Worm (Caenorhabditis elegans) whole organism, midembryonic: ENCODE results near the gene epc-1.
A peak's percentile ranks its signal among the peaks of the same experiment; 100 is the strongest.

Experiments used
- T22C8.4 ChIP-seq: fragments of 200-800 bp; sonication (Bioruptor generic); IDR thresholded peaks from 2 replicates; pipeline ENCODE4 v1.3.6; 2022; ENCODE audit warnings: missing genetic modification characterization, missing compliant biosample characterization
- cog-1 ChIP-seq: sonication (generic microtip); optimal IDR thresholded peaks from 2 replicates; lab custom pipeline; 2016; ENCODE audit warnings: missing genetic modification characterization, missing compliant biosample characterization
- flt-1 ChIP-seq: fragments of 200-800 bp; sonication (Bioruptor generic); IDR thresholded peaks from 2 replicates; pipeline ENCODE4 v1.3.6; 2022; ENCODE audit warnings: missing genetic modification characterization, missing compliant biosample characterization
- klf-2 ChIP-seq: fragments of 200-800 bp; sonication (Bioruptor generic); conservative IDR thresholded peaks from 2 replicates; pipeline ENCODE4 v1.3.6; 2022; ENCODE audit warnings: missing genetic modification reagents, missing genetic modification characterization, missing compliant biosample characterization
- med-1 ChIP-seq: sonication (generic microtip); optimal IDR thresholded peaks from 2 replicates; lab custom pipeline; 2017; ENCODE audit warnings: missing genetic modification characterization, mild to moderate bottlenecking, missing compliant biosample characterization, antibody characterized with exemption, missing genetic modification reagents; ENCODE audit not compliant: insufficient read depth
- ref-1 ChIP-seq: fragments of 200-800 bp; sonication (Bioruptor generic); conservative IDR thresholded peaks from 2 replicates; pipeline ENCODE4 v1.3.6; 2022; ENCODE audit warnings: missing genetic modification reagents, missing genetic modification characterization, missing compliant biosample characterization
- tab-1 ChIP-seq: fragments of 200-800 bp; sonication (Bioruptor generic); IDR thresholded peaks from 2 replicates; pipeline ENCODE4 v1.3.6; 2022; ENCODE audit warnings: missing genetic modification characterization, missing compliant biosample characterization
- ztf-23 ChIP-seq: fragments of 200-800 bp; sonication (Bioruptor generic); IDR thresholded peaks from 2 replicates; pipeline ENCODE4 v1.3.6; 2022; ENCODE audit warnings: missing genetic modification reagents, missing genetic modification characterization, missing compliant biosample characterization
- ztf-29 ChIP-seq: fragments of 200-800 bp; sonication (Bioruptor generic); IDR thresholded peaks from 2 replicates; pipeline ENCODE4 v1.3.6; 2022; ENCODE audit warnings: missing genetic modification reagents, missing genetic modification characterization, missing compliant biosample characterization

The epc-1 gene

DNA sequence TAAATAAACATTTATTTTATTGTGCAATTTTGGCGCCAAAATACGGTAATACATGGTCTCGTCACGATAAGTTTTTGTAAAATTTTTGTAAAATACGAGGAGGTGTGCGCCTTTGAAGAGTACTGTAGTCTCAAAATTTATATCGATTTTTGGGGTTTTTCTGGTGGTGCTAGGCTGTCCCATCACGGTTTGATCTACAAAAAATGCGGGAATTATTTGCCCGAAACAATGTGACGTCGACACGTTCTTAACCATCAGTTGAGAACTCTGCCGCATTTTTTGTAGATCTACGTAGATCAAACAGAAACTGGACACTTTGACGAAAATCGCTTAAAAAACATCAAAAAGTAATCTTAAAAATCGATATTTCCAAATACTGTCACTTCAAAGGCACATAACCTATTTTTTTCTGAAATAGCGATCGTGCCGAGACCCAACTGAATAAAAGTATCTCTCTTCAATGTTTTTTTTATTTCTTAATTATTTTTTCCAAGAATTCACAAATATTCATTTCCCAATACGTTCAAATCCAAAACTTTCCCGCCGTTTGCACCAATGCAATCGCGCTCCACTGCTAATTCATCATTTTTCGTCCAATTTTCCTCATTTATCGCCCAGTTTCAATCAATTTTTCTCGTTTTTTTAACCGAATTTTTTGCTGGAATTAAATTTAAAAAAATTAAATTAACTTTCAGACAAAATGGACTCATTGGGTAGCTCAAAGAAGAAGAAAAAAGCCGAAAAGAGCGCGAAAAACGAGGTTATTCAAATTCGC, 17.7 kb upstream of the epc-1 start, which contains the start of gene pqn-80:
pqn-80 (plus strand) TSS at position 694 of the 775 bp plus-strand sequence.
- TF ChIP-seq T22C8.4 (GFP tag; lab: Robert Waterston, UW) (no peak), cog-1 (tag; lab: Kevin White, UChicago) (no peak), klf-2 (GFP tag; lab: Robert Waterston, UW) (no peak), ztf-29 (GFP tag; lab: Robert Waterston, UW) (no peak)

DNA sequence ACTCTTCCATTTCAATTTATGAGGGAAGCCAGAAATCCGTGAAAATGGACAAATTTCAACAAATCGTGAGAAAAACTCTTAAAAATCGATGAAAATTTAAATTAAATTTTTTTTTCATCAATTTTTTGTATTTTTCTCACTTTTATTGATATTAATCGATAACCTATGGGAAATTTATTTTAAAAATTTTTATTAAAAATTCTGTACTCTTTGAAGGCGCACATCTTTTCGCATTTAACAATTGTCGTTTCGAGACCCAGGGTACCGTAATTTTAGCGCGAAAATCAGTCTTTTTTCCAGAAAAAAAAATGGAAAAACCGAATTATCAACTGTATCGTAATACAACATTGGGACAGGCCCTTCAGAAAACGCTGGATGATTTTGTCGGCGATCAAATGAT, 16.1 kb upstream of the epc-1 start, which contains the start of gene gtf-2A2:
gtf-2A2 (plus strand) TSS at position 301 of the 400 bp plus-strand sequence.
- TF ChIP-seq flt-1 = no peak
- no peak for TF ChIP-seq ztf-23 (GFP tag; lab: Robert Waterston, UW)
- no peak for TF ChIP-seq klf-2 (GFP tag; lab: Robert Waterston, UW)
- no peak for TF ChIP-seq ref-1 (GFP tag; lab: Robert Waterston, UW)

DNA sequence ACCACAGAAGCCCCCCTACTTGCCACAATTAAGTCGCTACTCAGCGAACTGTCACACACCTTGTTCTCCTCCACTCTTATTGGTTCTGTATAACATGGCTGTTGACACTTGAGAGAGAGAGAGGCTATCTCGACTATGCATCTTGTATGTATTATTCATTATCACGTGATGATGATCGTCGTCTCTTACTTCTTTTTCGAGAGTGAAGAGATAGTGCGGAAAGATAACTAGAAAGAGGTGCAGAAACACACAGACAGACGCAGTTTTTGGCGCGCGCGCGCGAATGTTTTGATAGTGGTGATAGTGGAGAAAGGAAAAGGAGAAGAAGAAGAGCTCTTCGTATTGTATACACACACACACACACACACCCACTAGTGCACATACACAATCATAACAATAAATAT, 8.6 kb upstream of the epc-1 start:
- TF ChIP-seq cog-1 (tag; lab: Kevin White, UChicago) (peak; percentile 24), T22C8.4 (GFP tag; lab: Robert Waterston, UW) (no peak)

DNA sequence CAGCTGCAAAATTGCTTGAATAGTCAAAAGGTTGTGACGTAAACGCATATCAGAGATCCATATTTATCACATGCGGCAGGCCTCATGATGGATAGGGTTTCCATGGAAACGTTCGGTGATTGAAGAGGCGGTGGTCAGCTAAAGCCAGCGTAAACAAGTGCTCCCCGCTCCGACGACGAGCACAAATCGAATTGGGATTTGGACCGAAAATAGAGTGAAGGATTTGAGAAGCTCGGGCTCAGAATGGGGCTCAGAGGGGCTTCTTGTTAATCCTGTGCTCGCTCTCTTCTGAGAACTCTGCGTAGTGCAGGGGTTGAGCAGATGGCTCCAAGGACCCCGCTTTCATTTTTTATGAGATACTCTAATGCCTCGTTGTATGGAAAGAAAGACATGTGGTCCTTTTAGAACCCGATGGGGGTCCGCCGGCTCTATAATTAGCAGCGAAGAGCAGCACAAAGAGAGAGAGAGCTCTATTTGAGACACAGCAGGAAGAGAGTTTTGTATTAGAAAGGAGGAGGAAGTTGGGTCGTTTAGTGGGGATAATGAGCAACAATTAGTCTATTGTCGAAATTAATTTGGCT, 7.6 kb upstream of the epc-1 start:
- no peak for TF ChIP-seq klf-2 (GFP tag; lab: Robert Waterston, UW)
- no peak for TF ChIP-seq ztf-23 (GFP tag; lab: Robert Waterston, UW)
- no peak for TF ChIP-seq med-1 (GFP tag; lab: Kevin White, UChicago)
- TF ChIP-seq ztf-29 (GFP tag; lab: Robert Waterston, UW) = no peak
- TF ChIP-seq T22C8.4 (GFP tag; lab: Robert Waterston, UW) = no peak
- no peak for TF ChIP-seq cog-1 (tag; lab: Kevin White, UChicago)
- no peak for TF ChIP-seq flt-1
- no peak for TF ChIP-seq tab-1
- no peak for TF ChIP-seq ref-1 (GFP tag; lab: Robert Waterston, UW)

DNA sequence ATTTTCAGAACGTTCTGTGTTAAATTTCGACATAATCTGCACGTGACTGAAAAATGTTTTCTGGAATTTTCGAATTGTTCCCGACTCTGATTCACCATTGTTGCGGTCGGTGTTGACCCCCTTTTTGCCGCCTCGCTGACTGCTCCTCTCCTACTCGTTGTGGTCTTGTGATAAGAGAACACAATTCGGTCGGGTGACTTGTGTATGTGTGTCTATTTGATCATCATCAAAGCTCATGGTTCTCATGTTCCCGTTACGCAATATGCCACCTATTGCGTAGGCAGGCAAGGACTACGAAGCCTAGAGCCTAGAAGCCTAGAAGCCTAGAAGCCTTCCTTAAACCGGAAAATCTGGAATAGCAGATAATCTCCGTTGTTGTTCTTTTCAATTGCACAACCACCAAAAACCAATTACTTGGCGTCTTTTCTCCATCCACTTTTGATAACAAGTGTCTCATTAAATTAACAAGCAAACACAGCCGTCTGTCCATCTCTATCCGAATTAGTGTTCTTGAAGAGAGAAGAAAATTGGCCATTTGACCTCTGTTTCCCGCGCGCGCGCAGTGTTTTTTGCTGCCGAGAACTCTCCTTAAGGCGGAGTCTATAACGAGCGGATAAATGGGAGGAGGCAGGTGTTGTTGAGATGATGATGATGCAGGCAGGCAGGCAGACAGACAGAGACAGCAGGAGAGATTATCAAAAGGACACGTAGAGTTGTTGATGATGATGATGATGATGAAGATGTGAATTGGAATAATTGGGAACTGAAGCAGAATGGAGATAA, 6.5 kb upstream of the epc-1 start:
- no peak for TF ChIP-seq med-1 (GFP tag; lab: Kevin White, UChicago)
- no peak for TF ChIP-seq klf-2 (GFP tag; lab: Robert Waterston, UW)
- TF ChIP-seq flt-1 = 0 out of 2 replicates have a peak, but pooled peaks have one; percentile 4
- no peak for TF ChIP-seq ztf-29 (GFP tag; lab: Robert Waterston, UW)
- no peak for TF ChIP-seq T22C8.4 (GFP tag; lab: Robert Waterston, UW)
- peak; percentile 66; the same call in 1 of the 2 replicates for TF ChIP-seq tab-1
- no peak for TF ChIP-seq cog-1 (tag; lab: Kevin White, UChicago)
- TF ChIP-seq ref-1 (GFP tag; lab: Robert Waterston, UW) = no peak
- peak; percentile 44; the same call in 1 of the 2 replicates for TF ChIP-seq ztf-23 (GFP tag; lab: Robert Waterston, UW)

DNA sequence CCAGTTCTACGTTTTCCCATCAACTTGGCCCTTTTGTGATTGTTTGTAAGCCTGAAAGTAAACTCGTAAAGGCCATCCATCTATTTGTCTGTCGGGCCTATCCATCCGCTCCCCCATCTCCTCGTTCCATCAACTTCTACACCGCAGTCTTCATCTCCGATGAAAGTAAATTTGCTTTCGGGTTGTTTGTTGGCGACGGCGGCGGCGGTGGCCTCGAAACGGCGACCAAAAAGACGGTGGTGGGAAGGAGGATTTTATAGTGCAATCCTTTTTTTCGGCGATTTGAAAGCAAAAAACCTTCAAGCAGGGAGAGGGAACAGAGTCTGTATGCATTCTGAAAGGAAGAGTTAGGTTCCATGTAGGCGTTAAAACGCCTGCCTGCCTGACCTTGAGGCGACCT, 5.8 kb upstream of the epc-1 start:
- no peak for TF ChIP-seq cog-1 (tag; lab: Kevin White, UChicago)
- no peak for TF ChIP-seq ztf-23 (GFP tag; lab: Robert Waterston, UW)
- TF ChIP-seq flt-1 = no peak
- no peak for TF ChIP-seq T22C8.4 (GFP tag; lab: Robert Waterston, UW)
- TF ChIP-seq ref-1 (GFP tag; lab: Robert Waterston, UW) = no peak
- TF ChIP-seq med-1 (GFP tag; lab: Kevin White, UChicago) = no peak
- no peak for TF ChIP-seq tab-1
- no peak for TF ChIP-seq ztf-29 (GFP tag; lab: Robert Waterston, UW)
- no peak for TF ChIP-seq klf-2 (GFP tag; lab: Robert Waterston, UW)

DNA sequence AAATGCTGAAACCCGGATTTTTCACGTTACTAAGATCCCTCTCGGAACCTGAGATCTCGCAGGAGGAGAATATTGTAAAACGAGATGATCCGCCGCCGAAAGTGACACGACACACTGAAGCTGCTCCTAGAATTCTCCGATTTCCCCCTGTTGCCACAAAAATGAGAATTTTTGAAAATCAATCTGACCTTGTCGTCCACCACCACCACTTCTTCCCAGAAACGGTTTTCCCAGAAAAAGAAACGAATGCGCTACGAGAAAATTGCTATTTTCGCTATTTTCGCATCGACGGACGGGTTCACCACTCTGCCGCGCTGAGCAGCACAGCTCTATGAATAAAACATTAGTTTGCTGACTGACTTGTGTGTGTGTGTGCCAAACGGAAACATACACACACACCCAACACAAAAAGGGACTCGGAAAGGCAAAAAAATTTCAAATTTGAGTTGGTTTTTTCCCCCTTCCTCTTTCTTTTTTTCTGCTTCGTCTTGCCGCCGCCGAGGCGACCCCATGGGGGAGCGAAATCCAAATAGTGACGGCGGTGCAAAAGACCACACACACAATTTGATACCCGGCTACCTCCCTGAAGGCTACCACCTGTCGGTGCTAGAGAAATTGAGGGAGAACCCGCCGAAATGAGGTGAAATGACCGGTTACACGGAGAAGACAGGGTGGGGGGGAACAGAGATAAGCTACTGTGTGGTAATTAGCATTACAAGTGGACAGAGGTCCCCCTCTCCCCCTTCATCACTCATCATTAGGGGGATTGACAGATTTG, 4.9 kb upstream of the epc-1 start:
- TF ChIP-seq tab-1 (0 out of 2 replicates have a peak, but pooled peaks have one; percentile 31), ref-1 (GFP tag; lab: Robert Waterston, UW) (no peak), cog-1 (tag; lab: Kevin White, UChicago) (peak; percentile 28), flt-1 (peak; percentile 60; the same call in 1 of the 2 replicates), ztf-23 (GFP tag; lab: Robert Waterston, UW) (peak; percentile 56; the same call in 1 of the 2 replicates), klf-2 (GFP tag; lab: Robert Waterston, UW) (0 out of 2 replicates have a peak, but pooled peaks have one; percentile 27), med-1 (GFP tag; lab: Kevin White, UChicago) (no peak)

DNA sequence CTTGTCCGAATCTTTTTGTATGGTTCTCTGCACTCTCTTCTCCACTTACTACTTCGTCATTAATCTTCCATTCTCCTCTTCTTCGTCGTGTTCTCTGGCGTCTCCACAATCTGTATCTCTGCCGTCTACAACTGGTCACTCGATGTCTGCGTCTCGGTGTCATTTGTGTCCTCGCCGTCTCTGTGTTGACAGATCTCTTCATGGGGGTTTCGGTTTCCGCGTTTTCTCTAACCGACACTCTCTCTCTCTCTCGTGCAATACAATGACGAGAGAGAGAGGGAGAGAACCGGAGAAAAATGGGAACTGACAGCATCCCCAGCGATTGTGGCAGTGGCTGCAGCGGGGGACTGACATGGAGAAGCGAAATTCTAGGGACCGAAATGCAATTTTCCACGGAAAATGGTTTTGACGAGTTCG, 4.1 kb upstream of the epc-1 start:
- TF ChIP-seq flt-1 (peak; percentile 79), cog-1 (tag; lab: Kevin White, UChicago) (peak; percentile 94), ztf-29 (GFP tag; lab: Robert Waterston, UW) (no peak)

DNA sequence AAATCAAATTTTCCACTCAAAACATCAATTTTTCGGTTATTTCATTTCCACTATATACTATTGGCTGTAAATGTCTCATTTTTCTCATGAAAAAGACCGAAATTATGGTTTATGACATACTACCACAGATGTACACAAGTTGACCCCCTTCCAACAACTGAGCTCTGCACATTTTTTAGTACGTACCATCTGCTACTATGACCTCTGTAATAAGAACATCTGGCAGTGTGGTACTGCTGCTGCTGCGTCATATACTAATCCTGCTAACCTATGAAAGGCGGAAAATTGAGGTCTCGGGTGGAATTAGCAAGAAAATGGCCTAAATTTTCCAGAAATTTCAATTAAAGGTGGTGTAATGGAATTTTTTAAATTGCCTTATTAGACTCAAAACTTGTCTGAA, 3.0 kb upstream of the epc-1 start:
- TF ChIP-seq ztf-23 (GFP tag; lab: Robert Waterston, UW) (no peak), T22C8.4 (GFP tag; lab: Robert Waterston, UW) (no peak), ztf-29 (GFP tag; lab: Robert Waterston, UW) (no peak), med-1 (GFP tag; lab: Kevin White, UChicago) (no peak), klf-2 (GFP tag; lab: Robert Waterston, UW) (no peak), cog-1 (tag; lab: Kevin White, UChicago) (no peak), tab-1 (no peak), ref-1 (GFP tag; lab: Robert Waterston, UW) (no peak), flt-1 (no peak)
